Fruit fly (Drosophila melanogaster): Measurements from ENCODE around the gene ACXA.

DNA sequence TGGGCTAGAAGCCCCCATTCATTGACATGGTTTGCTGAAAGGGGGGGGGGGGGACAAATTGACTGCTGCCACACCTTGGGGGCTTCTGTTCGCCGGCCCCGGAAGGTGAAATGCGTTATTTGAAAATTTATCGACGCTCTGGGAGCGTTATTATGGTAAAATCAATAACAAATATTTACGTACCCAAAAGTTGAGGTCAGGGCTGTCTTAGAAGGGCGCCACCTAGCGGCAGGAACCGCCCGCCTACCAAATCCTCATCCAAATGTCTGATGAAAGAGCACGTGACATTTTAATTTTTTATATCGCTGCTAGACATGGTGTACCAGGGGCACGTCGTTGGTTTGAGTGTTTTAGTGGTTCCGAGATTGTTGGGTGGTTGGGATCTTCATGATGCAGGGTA is 40.5 kb upstream of the ACXA start:
- no peak for TF ChIP-seq usp (GFP tag; optimal IDR thresholded peaks at IDR 0.05)
- TF ChIP-seq EcR (GFP tag; optimal IDR thresholded peaks at IDR 0.05): no peak
- no peak for TF ChIP-seq pan (optimal IDR thresholded peaks at IDR 0.05)
